Worm (Caenorhabditis elegans) whole organism, L3 larva: ENCODE results near the gene Y75B8A.28.

Experiments used
- R02D3.7 ChIP-seq: fragments of 150-350 bp; optimal IDR thresholded peaks from 2 replicates; lab custom pipeline; 2014; ENCODE audit warnings: missing biosample characterization, missing genetic modification characterization
- ZK546.5 ChIP-seq: sonication (generic microtip); optimal IDR thresholded peaks from 2 replicates; lab custom pipeline; 2017; ENCODE audit warnings: missing biosample characterization, missing genetic modification characterization
- aly-2 ChIP-seq: fragments of 150-350 bp; optimal IDR thresholded peaks from 2 replicates; lab custom pipeline; 2014; ENCODE audit warnings: missing biosample characterization, missing genetic modification characterization
- ama-1 ChIP-seq: fragments of 150-350 bp; optimal IDR thresholded peaks from 2 replicates; lab custom pipeline; 2018
- ceh-16 ChIP-seq: sonication (generic microtip); optimal IDR thresholded peaks from 2 replicates; lab custom pipeline; 2017; ENCODE audit warnings: missing biosample characterization, missing genetic modification characterization
- ceh-28 ChIP-seq: fragments of 150-350 bp; optimal IDR thresholded peaks from 2 replicates; lab custom pipeline; 2014; ENCODE audit warnings: missing biosample characterization, missing genetic modification reagents, missing genetic modification characterization
- ceh-82 ChIP-seq: fragments of 150-350 bp; optimal IDR thresholded peaks from 2 replicates; lab custom pipeline; 2014; ENCODE audit warnings: missing biosample characterization, missing genetic modification characterization
- ceh-9 ChIP-seq: sonication (generic microtip); optimal IDR thresholded peaks from 2 replicates; lab custom pipeline; 2018; ENCODE audit warnings: missing biosample characterization, missing genetic modification characterization
- daf-12 ChIP-seq: fragments of 150-350 bp; optimal IDR thresholded peaks from 2 replicates; lab custom pipeline; 2014; ENCODE audit warnings: missing biosample characterization, missing genetic modification reagents, missing genetic modification characterization
- egl-27 ChIP-seq: sonication (generic microtip); optimal IDR thresholded peaks from 4 replicates; lab custom pipeline; 2017; ENCODE audit warnings: missing biosample characterization, missing genetic modification reagents, missing genetic modification characterization
- egl-5 ChIP-seq: fragments of 150-350 bp; optimal IDR thresholded peaks from 2 replicates; lab custom pipeline; 2017; ENCODE audit warnings: missing biosample characterization, missing genetic modification reagents, missing genetic modification characterization, inconsistent platforms
- elt-1 ChIP-seq: fragments of 150-350 bp; optimal IDR thresholded peaks from 2 replicates; lab custom pipeline; 2014; ENCODE audit warnings: missing biosample characterization, missing genetic modification characterization
- elt-2 ChIP-seq: sonication (generic microtip); optimal IDR thresholded peaks from 2 replicates; lab custom pipeline; 2016; ENCODE audit warnings: missing genetic modification reagents, mild to moderate bottlenecking, missing genetic modification characterization, missing compliant biosample characterization
- elt-3 ChIP-seq, 3 experiments: fragments of 150-350 bp in 1 of 3; sonication (generic microtip) in 2 of 3; optimal IDR thresholded peaks; 2 replicates in 2 of 3; 4 replicates in 1 of 3; lab custom pipeline; 2014 to 2017; ENCODE audit warnings: missing biosample characterization in 3 of 3, missing genetic modification characterization in 3 of 3
- eor-1 ChIP-seq, 2 experiments: fragments of 150-350 bp; optimal IDR thresholded peaks; 2 replicates each; lab custom pipeline; 2014 to 2018; ENCODE audit warnings: missing biosample characterization in 2 of 2, missing genetic modification characterization in 2 of 2
- fkh-10 ChIP-seq: sonication (generic microtip); optimal IDR thresholded peaks from 2 replicates; lab custom pipeline; 2017; ENCODE audit warnings: missing biosample characterization, missing genetic modification reagents, missing genetic modification characterization
- fkh-2 ChIP-seq: fragments of 150-350 bp; optimal IDR thresholded peaks from 2 replicates; lab custom pipeline; 2014; ENCODE audit warnings: missing biosample characterization, missing genetic modification reagents, missing genetic modification characterization
- fos-1 ChIP-seq: fragments of 150-350 bp; optimal IDR thresholded peaks from 2 replicates; lab custom pipeline; 2014; ENCODE audit warnings: missing biosample characterization, missing genetic modification characterization
- hmg-11 ChIP-seq: sonication (generic microtip); optimal IDR thresholded peaks from 2 replicates; lab custom pipeline; 2016; ENCODE audit warnings: missing genetic modification characterization, missing compliant biosample characterization
- jun-1 ChIP-seq: fragments of 150-350 bp; optimal IDR thresholded peaks from 2 replicates; lab custom pipeline; 2014; ENCODE audit warnings: missing biosample characterization, missing genetic modification reagents, missing genetic modification characterization
- lin-15B ChIP-seq: fragments of 150-350 bp; optimal IDR thresholded peaks from 2 replicates; lab custom pipeline; 2014; ENCODE audit warnings: missing biosample characterization, missing genetic modification characterization
- lin-39 ChIP-seq: fragments of 150-350 bp; optimal IDR thresholded peaks from 2 replicates; lab custom pipeline; 2018; ENCODE audit warnings: missing biosample characterization, missing genetic modification reagents, missing genetic modification characterization
- lsy-12 ChIP-seq: sonication (generic microtip); optimal IDR thresholded peaks from 2 replicates; lab custom pipeline; 2016; ENCODE audit warnings: mild to moderate bottlenecking, missing genetic modification characterization, missing compliant biosample characterization
- mdl-1 ChIP-seq: fragments of 150-350 bp; optimal IDR thresholded peaks from 2 replicates; lab custom pipeline; 2014; ENCODE audit warnings: missing biosample characterization, missing genetic modification characterization
- mml-1 ChIP-seq: fragments of 150-350 bp; sonication (generic microtip); optimal IDR thresholded peaks from 3 replicates; lab custom pipeline; 2014; ENCODE audit warnings: missing biosample characterization, missing genetic modification characterization
- nfya-1 ChIP-seq: sonication (generic microtip); optimal IDR thresholded peaks from 2 replicates; lab custom pipeline; 2017; ENCODE audit warnings: missing genetic modification characterization, mild to moderate bottlenecking, missing compliant biosample characterization, antibody characterized with exemption, moderate library complexity; ENCODE audit not compliant: insufficient read depth
- nhr-11 ChIP-seq: fragments of 150-350 bp; optimal IDR thresholded peaks from 2 replicates; lab custom pipeline; 2014; ENCODE audit warnings: missing biosample characterization, missing genetic modification characterization
- nhr-12 ChIP-seq: fragments of 150-350 bp; optimal IDR thresholded peaks from 2 replicates; lab custom pipeline; 2014; ENCODE audit warnings: missing biosample characterization, missing genetic modification characterization
- nhr-23 ChIP-seq: fragments of 150-350 bp; optimal IDR thresholded peaks from 2 replicates; lab custom pipeline; 2014; ENCODE audit warnings: missing biosample characterization, missing genetic modification reagents, missing genetic modification characterization
- nhr-237 ChIP-seq: fragments of 150-350 bp; optimal IDR thresholded peaks from 2 replicates; lab custom pipeline; 2014; ENCODE audit warnings: missing biosample characterization, missing genetic modification characterization
- nhr-25 ChIP-seq: sonication (generic microtip); optimal IDR thresholded peaks from 2 replicates; lab custom pipeline; 2017; ENCODE audit warnings: missing biosample characterization, missing genetic modification characterization
- nhr-28 ChIP-seq: fragments of 150-350 bp; optimal IDR thresholded peaks from 2 replicates; lab custom pipeline; 2014; ENCODE audit warnings: missing biosample characterization, missing genetic modification characterization
- nhr-43 ChIP-seq: sonication (generic microtip); optimal IDR thresholded peaks from 2 replicates; lab custom pipeline; 2016; ENCODE audit warnings: mild to moderate bottlenecking, missing genetic modification characterization, missing compliant biosample characterization; ENCODE audit not compliant: poor library complexity, severe bottlenecking
- nhr-67 ChIP-seq: fragments of 150-350 bp; optimal IDR thresholded peaks from 2 replicates; lab custom pipeline; 2014; ENCODE audit warnings: missing biosample characterization, missing genetic modification characterization
- nhr-76 ChIP-seq: fragments of 150-350 bp; sonication (generic microtip); optimal IDR thresholded peaks from 5 replicates; lab custom pipeline; 2014; ENCODE audit warnings: missing biosample characterization, missing genetic modification characterization
- nhr-77 ChIP-seq: fragments of 150-350 bp; optimal IDR thresholded peaks from 2 replicates; lab custom pipeline; 2014; ENCODE audit warnings: missing biosample characterization, missing genetic modification characterization
- pha-4 ChIP-seq: fragments of 150-350 bp; optimal IDR thresholded peaks from 2 replicates; lab custom pipeline; 2014; ENCODE audit warnings: missing biosample characterization, missing genetic modification reagents, missing genetic modification characterization
- pqm-1 ChIP-seq: fragments of 150-350 bp; optimal IDR thresholded peaks from 2 replicates; lab custom pipeline; 2017; ENCODE audit warnings: missing biosample characterization, missing genetic modification characterization, inconsistent platforms
- sea-2 ChIP-seq: fragments of 150-350 bp; sonication (generic microtip); optimal IDR thresholded peaks from 4 replicates; lab custom pipeline; 2014; ENCODE audit warnings: missing biosample characterization, missing genetic modification reagents, missing genetic modification characterization
- skn-1 ChIP-seq: fragments of 150-350 bp; optimal IDR thresholded peaks from 2 replicates; lab custom pipeline; 2014; ENCODE audit warnings: missing biosample characterization, missing genetic modification characterization
- snpc-4 ChIP-seq: fragments of 150-350 bp; optimal IDR thresholded peaks from 2 replicates; lab custom pipeline; 2014; ENCODE audit warnings: missing biosample characterization, missing genetic modification characterization
- tbx-2 ChIP-seq: sonication (generic microtip); optimal IDR thresholded peaks from 2 replicates; lab custom pipeline; 2016; ENCODE audit warnings: mild to moderate bottlenecking, missing genetic modification characterization, missing compliant biosample characterization
- unc-39 ChIP-seq: sonication (generic microtip); optimal IDR thresholded peaks from 4 replicates; lab custom pipeline; 2017; ENCODE audit warnings: missing biosample characterization, missing genetic modification characterization
- unc-62 ChIP-seq: fragments of 150-350 bp; sonication (generic microtip); optimal IDR thresholded peaks from 4 replicates; lab custom pipeline; 2014; ENCODE audit warnings: missing biosample characterization, missing genetic modification reagents, missing genetic modification characterization
- zag-1 ChIP-seq: fragments of 150-350 bp; optimal IDR thresholded peaks from 2 replicates; lab custom pipeline; 2014; ENCODE audit warnings: missing biosample characterization, missing genetic modification characterization
- ztf-11 ChIP-seq: fragments of 150-350 bp; optimal IDR thresholded peaks from 2 replicates; lab custom pipeline; 2014; ENCODE audit warnings: missing biosample characterization, missing genetic modification characterization
- ztf-4 ChIP-seq: fragments of 150-350 bp; optimal IDR thresholded peaks from 2 replicates; lab custom pipeline; 2014; ENCODE audit warnings: missing biosample characterization, missing genetic modification characterization

Gene Y75B8A.28

ce11 chrIII:12366989-12367557, 48.2 kb downstream of the Y75B8A.28 start, which contains the start of gene Y75B8A.33:
Gene Y75B8A.33, minus strand, starts transcription at chrIII:12367373.
- TF ChIP-seq nfya-1 (tag; lab: Kevin White, UChicago) (no peak), nhr-23 (peak; percentile 21), ama-1 (peak; percentile 63), elt-2 (tag; lab: Kevin White, UChicago) (peak; percentile 29)

DNA sequence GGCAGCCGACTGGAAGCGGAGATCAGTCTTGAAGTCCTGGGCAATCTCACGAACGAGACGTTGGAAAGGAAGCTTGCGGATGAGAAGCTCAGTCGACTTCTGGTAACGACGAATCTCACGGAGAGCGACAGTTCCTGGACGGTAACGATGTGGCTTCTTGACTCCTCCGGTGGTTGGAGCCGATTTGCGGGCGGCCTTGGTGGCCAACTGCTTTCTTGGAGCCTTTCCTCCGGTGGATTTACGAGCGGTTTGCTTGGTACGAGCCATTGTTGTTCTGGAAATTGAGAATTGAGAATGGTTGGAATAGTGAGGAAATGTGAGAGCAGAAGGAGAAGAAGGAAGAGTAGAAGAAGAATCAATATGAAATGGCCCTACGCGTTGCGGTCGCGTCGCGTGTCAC, 49.0 kb downstream of the Y75B8A.28 start:
- TF ChIP-seq pqm-1 (tag; lab: Kevin White, UChicago) (no peak), ceh-28 (tag; lab: Kevin White, UChicago) (no peak)

DNA sequence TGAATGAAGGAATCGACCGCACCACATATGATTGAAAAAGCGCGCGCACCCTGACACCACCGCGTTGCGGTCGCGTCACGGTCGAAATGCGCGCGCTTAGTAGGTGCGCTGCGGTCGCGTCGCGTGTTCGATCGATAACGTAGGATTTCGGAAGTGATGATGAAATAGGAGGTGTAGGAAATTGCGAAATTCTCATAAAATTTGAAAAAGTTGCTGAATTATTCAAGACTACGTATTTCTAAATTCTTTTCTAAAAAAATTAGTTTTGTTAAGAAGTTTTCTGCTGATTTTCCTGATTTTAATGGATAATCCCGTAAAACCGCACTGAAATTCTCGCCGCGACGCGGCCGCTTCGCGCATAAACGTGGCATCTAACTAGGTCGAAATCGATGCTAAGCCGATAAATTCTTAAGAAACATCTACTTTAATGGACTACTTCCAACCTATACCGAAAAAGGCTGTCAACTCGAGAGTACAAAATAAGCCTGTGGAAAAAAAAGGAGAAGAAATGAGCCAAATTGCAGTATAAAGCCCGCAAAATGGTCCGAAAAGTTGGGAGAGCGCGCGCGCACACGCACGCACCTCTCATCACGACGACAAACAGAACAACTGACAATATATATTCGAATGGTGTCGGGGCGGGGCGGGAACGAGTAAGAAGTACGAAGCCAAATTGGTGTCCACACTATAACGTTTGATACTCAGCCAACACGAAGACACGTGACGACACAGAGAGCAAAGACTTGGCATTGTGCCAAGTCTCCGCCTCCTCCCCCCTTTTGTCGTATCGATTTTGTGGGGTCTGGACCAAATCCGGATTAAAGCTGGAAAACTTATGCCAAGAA, 49.8 kb downstream of the Y75B8A.28 start, which contains the start of gene his-72:
Gene his-72 (minus strand): TSS at position 589 of the 845 bp plus-strand sequence.
- TF ChIP-seq nhr-28 (tag; lab: Kevin White, UChicago) (no peak), fkh-10 (GFP tag; lab: Kevin White, UChicago) (no peak), ceh-28 (tag; lab: Kevin White, UChicago) (peak; percentile 3), unc-62 (GFP tag; lab: Kevin White, UChicago) (no peak), nhr-25 (tag; lab: Kevin White, UChicago) (peak; percentile 40), egl-5 (no peak), eor-1 (tag; optimal IDR thresholded peaks at IDR 0.05; lab: Kevin White, UChicago) (no peak), snpc-4 (tag; lab: Kevin White, UChicago) (no peak), elt-3 (tag; optimal IDR thresholded peaks at IDR 0.05; lab: Kevin White, UChicago) (no peak), jun-1 (tag; lab: Kevin White, UChicago) (no peak), zag-1 (no peak), nfya-1 (tag; lab: Kevin White, UChicago) (peak; percentile 60), nhr-76 (tag; lab: Kevin White, UChicago) (no peak), unc-39 (tag; lab: Kevin White, UChicago) (no peak), sea-2 (peak; percentile 59), ceh-9 (no peak), nhr-237 (no peak), elt-2 (tag; lab: Kevin White, UChicago) (peak; percentile 14), nhr-12 (tag; lab: Kevin White, UChicago) (no peak), lin-15B (peak; percentile 54), daf-12 (tag; lab: Kevin White, UChicago) (no peak), skn-1 (no peak), nhr-11 (no peak), tbx-2 (tag; lab: Kevin White, UChicago) (peak; percentile 25), pha-4 (tag; lab: Kevin White, UChicago) (peak; percentile 44), mml-1 (no peak), lin-39 (tag; lab: Kevin White, UChicago) (peak; percentile 91), ama-1 (peak; percentile 90), nhr-43 (tag; lab: Kevin White, UChicago) (peak; percentile 8), ZK546.5 (tag; lab: Kevin White, UChicago) (no peak), nhr-23 (no peak), nhr-77 (no peak), fkh-2 (tag; lab: Kevin White, UChicago) (no peak), egl-27 (tag; lab: Kevin White, UChicago) (no peak), fos-1 (tag; lab: Kevin White, UChicago) (no peak), ceh-16 (no peak), hmg-11 (tag; lab: Kevin White, UChicago) (no peak), lsy-12 (tag; lab: Kevin White, UChicago) (peak; percentile 56), pqm-1 (tag; lab: Kevin White, UChicago) (peak; percentile 3), mdl-1 (tag; lab: Kevin White, UChicago) (no peak), elt-1 (tag; lab: Kevin White, UChicago) (no peak), nhr-67 (tag; lab: Kevin White, UChicago) (no peak), ceh-82 (tag; lab: Kevin White, UChicago) (no peak), aly-2 (tag; lab: Kevin White, UChicago) (no peak), ztf-11 (no peak), ztf-4 (no peak), R02D3.7 (tag; lab: Kevin White, UChicago) (no peak)
